Worm (Caenorhabditis elegans): ENCODE results near the gene sdn-1.

DNA sequence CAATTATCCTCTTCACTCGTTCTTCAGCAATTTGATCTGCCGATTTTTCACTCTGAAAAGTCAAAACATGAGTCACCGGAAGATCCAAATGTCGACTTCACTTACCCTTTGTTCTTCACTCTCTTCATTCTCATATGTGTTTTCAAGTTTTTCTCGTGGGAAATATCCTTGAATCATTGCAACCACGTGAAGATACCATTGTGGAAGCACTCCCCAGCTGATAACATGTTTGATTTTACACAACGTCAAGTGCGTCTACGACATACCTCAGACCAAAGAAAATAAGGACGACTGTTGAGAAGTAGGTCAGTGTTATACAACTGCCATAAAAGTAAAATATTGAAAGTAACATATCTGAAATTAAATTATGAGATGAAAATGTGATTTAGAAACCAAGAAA is 35.3 kb upstream of the sdn-1 start, which contains the start of gene M79.2:
- TF ChIP-seq nhr-28 (tag; optimal IDR thresholded peaks at IDR 0.05) = no peak
- TF ChIP-seq ztf-11 (tag; optimal IDR thresholded peaks at IDR 0.05) = no peak
- TF ChIP-seq skn-1 (tag; optimal IDR thresholded peaks at IDR 0.05) = no peak
- no peak for TF ChIP-seq fos-1 (tag; optimal IDR thresholded peaks at IDR 0.05)
- no peak for TF ChIP-seq nhr-237 (tag; optimal IDR thresholded peaks at IDR 0.05)
- TF ChIP-seq nhr-11 (tag; optimal IDR thresholded peaks at IDR 0.05) = no peak
- TF ChIP-seq ama-1 (optimal IDR thresholded peaks at IDR 0.05) = no peak
- TF ChIP-seq nhr-23 (tag; optimal IDR thresholded peaks at IDR 0.05) = no peak
- no peak for TF ChIP-seq unc-62 (GFP tag; optimal IDR thresholded peaks at IDR 0.05)
- peak; percentile 35 for TF ChIP-seq elt-2 (tag; optimal IDR thresholded peaks at IDR 0.05)
- TF ChIP-seq nhr-12 (tag; optimal IDR thresholded peaks at IDR 0.05) = no peak
- no peak for TF ChIP-seq lin-39 (tag; optimal IDR thresholded peaks at IDR 0.05)
- TF ChIP-seq snpc-4 (tag; optimal IDR thresholded peaks at IDR 0.05) = no peak
- TF ChIP-seq zag-1 (tag; optimal IDR thresholded peaks at IDR 0.05) = no peak

Data from whole organism, L3 larva.